Fruit fly (Drosophila melanogaster) whole organism, prepupa: ENCODE results near the gene CG17260.

ENCODE experiments used
- Ets21C ChIP-seq: fragments of 200-800 bp; sonication (Bioruptor generic); optimal IDR thresholded peaks from 3 replicates; lab custom pipeline; 2016; ENCODE audit warnings: missing biosample characterization, missing genetic modification characterization
- Sox102F ChIP-seq: fragments of 200-800 bp; sonication (Bioruptor generic); optimal IDR thresholded peaks from 2 replicates; lab custom pipeline; 2016; ENCODE audit warnings: missing biosample characterization, mild to moderate bottlenecking, missing genetic modification characterization
- vri ChIP-seq: fragments of 200-800 bp; sonication (Bioruptor generic); optimal IDR thresholded peaks from 3 replicates; lab custom pipeline; 2016; ENCODE audit warnings: missing biosample characterization, mild to moderate bottlenecking, missing genetic modification characterization

dm6 chr2L:3034969-3035368 is 2.1 kb upstream of the CG17260 start, which contains the start of gene CG17258:
- TF ChIP-seq Sox102F (GFP tag; lab: Kevin White, UChicago): no peak
- no peak for TF ChIP-seq Ets21C (GFP tag; lab: Kevin White, UChicago)
- TF ChIP-seq vri (GFP tag; lab: Kevin White, UChicago): no peak
